Worm (Caenorhabditis elegans): ENCODE results near the gene T24A6.1.

DNA sequence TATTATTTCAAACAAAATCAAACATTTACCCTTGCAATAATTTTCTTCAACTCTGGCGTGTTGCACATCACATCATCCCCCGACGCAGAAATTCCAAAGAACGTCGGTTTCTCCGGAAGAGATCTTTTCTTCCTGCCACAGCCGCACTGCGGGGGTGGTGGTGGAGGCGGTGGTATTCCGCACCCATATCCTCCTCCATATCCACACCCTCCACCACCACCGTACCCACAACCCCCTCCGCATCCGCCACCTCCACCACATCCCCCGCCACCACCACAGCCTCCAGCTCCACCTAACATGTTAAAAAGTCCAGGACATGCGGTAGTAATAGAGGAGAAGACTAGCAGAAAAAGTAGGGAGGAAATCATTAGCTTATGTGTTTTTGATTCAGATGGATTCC, 4.0 kb upstream of the T24A6.1 start, which contains the start of gene grl-29:
- TF ChIP-seq skn-1 (tag; optimal IDR thresholded peaks at IDR 0.05) (no peak), nhr-237 (tag; optimal IDR thresholded peaks at IDR 0.05) (no peak), ceh-28 (tag; optimal IDR thresholded peaks at IDR 0.05) (no peak)

Data from whole organism, L3 larva.